Worm (Caenorhabditis elegans): ENCODE data around the gene ins-7.

ins-7 gene

ce11 chrIV:9671001-9671652, 11.5 kb downstream of the ins-7 start (continued):
- no peak for TF ChIP-seq sup-37 (GFP tag; optimal IDR thresholded peaks at IDR 0.05)
- peak; percentile 46 to 96 for TF ChIP-seq mdl-1 (tag; optimal IDR thresholded peaks at IDR 0.05)
- TF ChIP-seq hpl-2 (GFP tag; optimal IDR thresholded peaks at IDR 0.05), result peak; percentile 58

DNA sequence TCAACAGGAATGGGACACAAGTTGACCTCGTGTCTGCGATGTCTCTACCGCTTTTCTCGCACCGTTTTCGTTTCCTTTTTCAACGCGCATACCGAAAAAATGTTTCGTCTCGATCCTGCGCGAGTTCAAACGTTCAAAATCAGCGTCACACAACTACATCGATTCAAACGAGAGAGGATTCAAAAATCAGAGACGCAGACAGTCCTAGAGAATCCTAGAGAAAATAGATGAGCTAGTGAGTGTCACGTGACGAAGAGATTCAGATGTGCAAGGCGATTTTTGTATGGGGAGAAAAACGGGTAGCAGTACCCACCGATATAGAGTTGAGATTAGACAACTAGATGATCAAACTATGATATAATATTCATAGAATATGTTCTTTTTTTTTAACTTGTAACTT, 12.7 kb downstream of the ins-7 start:
- TF ChIP-seq efl-3 (GFP tag; optimal IDR thresholded peaks at IDR 0.05) (peak; percentile 12), C04F5.9 (tag; optimal IDR thresholded peaks at IDR 0.05) (peak; percentile 24), blmp-1 (tag; optimal IDR thresholded peaks at IDR 0.05) (peak; percentile 77), nhr-84 (tag; optimal IDR thresholded peaks at IDR 0.05) (no peak), sptf-1 (tag; optimal IDR thresholded peaks at IDR 0.05) (no peak), aha-1 (tag; optimal IDR thresholded peaks at IDR 0.05) (no peak), mep-1 (tag; optimal IDR thresholded peaks at IDR 0.05) (peak; percentile 88), egl-13 (tag; optimal IDR thresholded peaks at IDR 0.05) (no peak), lin-39 (tag; optimal IDR thresholded peaks at IDR 0.05) (peak; percentile 30), ces-1 (GFP tag; optimal IDR thresholded peaks at IDR 0.05) (no peak), nhr-19 (GFP tag; conservative IDR thresholded peaks at IDR 0.05) (peak; percentile 73), nhr-20 (tag; optimal IDR thresholded peaks at IDR 0.05) (peak; percentile 96), dpl-1 (GFP tag; optimal IDR thresholded peaks at IDR 0.05) (peak; percentile 25 to 42 (median 38)), xbp-1 (tag; optimal IDR thresholded peaks at IDR 0.05) (peak; percentile 57), elt-3 (tag; optimal IDR thresholded peaks at IDR 0.05) (peak in 2 of 6 experiments; percentile 2 to 68), ztf-11 (tag; optimal IDR thresholded peaks at IDR 0.05) (no peak), nhr-12 (tag; optimal IDR thresholded peaks at IDR 0.05) (no peak), pax-3 (tag; optimal IDR thresholded peaks at IDR 0.05) (no peak), fkh-10 (GFP tag; optimal IDR thresholded peaks at IDR 0.05) (no peak), grh-1 (GFP tag; IDR thresholded peaks at IDR 0.05) (peak; percentile 79), lir-3 (tag; optimal IDR thresholded peaks at IDR 0.05; ENCODE audit: poor library complexity) (peak; percentile 19), nhr-47 (tag; optimal IDR thresholded peaks at IDR 0.05) (peak; percentile 67), pqm-1 (tag; optimal IDR thresholded peaks at IDR 0.05) (no peak), jun-1 (tag; optimal IDR thresholded peaks at IDR 0.05) (peak; percentile 56), lin-14 (GFP tag; optimal IDR thresholded peaks at IDR 0.05) (peak; percentile 86), lin-15B (tag; optimal IDR thresholded peaks at IDR 0.05) (no peak), tlp-1 (tag; optimal IDR thresholded peaks at IDR 0.05) (no peak), pag-3 (tag; optimal IDR thresholded peaks at IDR 0.05; ENCODE audit: borderline replicate concordance, insufficient read depth) (no peak), unc-86 (tag; optimal IDR thresholded peaks at IDR 0.05) (no peak), unc-130 (tag; optimal IDR thresholded peaks at IDR 0.05) (no peak), lin-13 (GFP tag; optimal IDR thresholded peaks at IDR 0.05) (peak; percentile 1), rnt-1 (tag; optimal IDR thresholded peaks at IDR 0.05) (peak; percentile 67), zip-4 (GFP tag; optimal IDR thresholded peaks at IDR 0.05) (no peak), ztf-4 (tag; optimal IDR thresholded peaks at IDR 0.05) (peak; percentile 25), nhr-28 (tag; optimal IDR thresholded peaks at IDR 0.05) (no peak), nhr-77 (tag; optimal IDR thresholded peaks at IDR 0.05) (peak; percentile 33), fkh-8 (tag; optimal IDR thresholded peaks at IDR 0.05) (no peak), ceh-63 (GFP tag; optimal IDR thresholded peaks at IDR 0.05) (no peak), unc-30 (tag; optimal IDR thresholded peaks at IDR 0.05) (no peak), mab-9 (GFP tag; IDR thresholded peaks at IDR 0.05) (no peak), nhr-11 (tag; optimal IDR thresholded peaks at IDR 0.05) (peak; percentile 7), irx-1 (tag; optimal IDR thresholded peaks at IDR 0.05) (peak; percentile 34), nhr-90 (tag; optimal IDR thresholded peaks at IDR 0.05; ENCODE audit: poor library complexity) (peak; percentile 74), snu-23 (GFP tag; optimal IDR thresholded peaks at IDR 0.05) (peak; percentile 86), mdl-1 (tag; optimal IDR thresholded peaks at IDR 0.05) (peak; percentile 8 to 70), ceh-90 (tag; optimal IDR thresholded peaks at IDR 0.05) (no peak), vab-15 (tag; optimal IDR thresholded peaks at IDR 0.05) (no peak), hlh-4 (tag; optimal IDR thresholded peaks at IDR 0.05) (no peak)
